Fruit fly (Drosophila melanogaster): ENCODE measurements around the gene Trs33.
A peak's percentile ranks its signal among the peaks of the same experiment; 100 is the strongest.

Trs33 gene

DNA sequence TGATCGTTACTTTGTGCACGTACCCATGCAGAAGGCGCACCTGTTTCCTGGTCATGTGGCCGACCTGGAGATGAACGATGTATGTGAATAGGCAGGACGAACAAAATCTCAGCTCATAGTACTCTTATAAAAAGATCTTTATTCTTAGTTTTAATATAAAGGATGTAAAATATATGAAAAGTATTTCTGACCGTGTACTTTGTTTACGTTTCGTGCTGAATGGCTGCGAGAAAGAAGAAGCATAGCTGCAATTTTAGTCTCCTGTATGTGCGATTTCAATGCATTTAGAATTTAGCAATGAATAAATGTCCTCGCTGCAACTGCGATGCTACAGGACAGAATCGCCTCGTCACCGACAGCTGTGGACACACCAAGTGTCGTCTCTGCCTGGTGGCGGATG, 3.0 kb downstream of the Trs33 start, which contains the start of the genes CG42726 and CG42727 (continued):
- TF ChIP-seq Dp (GFP tag; optimal IDR thresholded peaks at IDR 0.05) (no peak), CG30431 (GFP tag; optimal IDR thresholded peaks at IDR 0.05) (no peak), Sry-δ (GFP tag; optimal IDR thresholded peaks at IDR 0.05) (no peak), fd64A (GFP tag; optimal IDR thresholded peaks at IDR 0.05) (no peak), bbx (GFP tag; IDR thresholded peaks at IDR 0.05; ENCODE audit: partially characterized antibody) (no peak), CG4424 (GFP tag; optimal IDR thresholded peaks at IDR 0.05) (peak; percentile 26), CG12942 (GFP tag; optimal IDR thresholded peaks at IDR 0.05) (no peak), Opbp (GFP tag; IDR thresholded peaks at IDR 0.05; ENCODE audit: partially characterized antibody) (no peak), NC2β (GFP tag; optimal IDR thresholded peaks at IDR 0.05) (no peak), HLH3B (GFP tag; IDR thresholded peaks at IDR 0.05) (no peak), gsb-n (tag; optimal IDR thresholded peaks at IDR 0.05) (no peak), ham (GFP tag; IDR thresholded peaks at IDR 0.05) (no peak), NK7.1 (GFP tag; optimal IDR thresholded peaks at IDR 0.05) (no peak), CG10979 (tag; optimal IDR thresholded peaks at IDR 0.05) (peak; percentile 30), CG14710 (tag; optimal IDR thresholded peaks at IDR 0.05) (peak; percentile 26), HmgZ (tag; optimal IDR thresholded peaks at IDR 0.05) (peak; percentile 23), CG6683 (GFP tag; optimal IDR thresholded peaks at IDR 0.05) (no peak), trh (GFP tag; optimal IDR thresholded peaks at IDR 0.05) (no peak), Nf-YA (GFP tag; IDR thresholded peaks at IDR 0.05) (no peak), toy (GFP tag; IDR thresholded peaks at IDR 0.05) (no peak), CG12744 (GFP tag; optimal IDR thresholded peaks at IDR 0.05) (no peak), klu (GFP tag; IDR thresholded peaks at IDR 0.05) (no peak), Side (GFP tag; optimal IDR thresholded peaks at IDR 0.05) (no peak), Adf1 (GFP tag; IDR thresholded peaks at IDR 0.05) (no peak), sisA (GFP tag; IDR thresholded peaks at IDR 0.05) (peak; percentile 30), Meics (GFP tag; optimal IDR thresholded peaks at IDR 0.05) (peak; percentile 11), CG12104 (GFP tag; optimal IDR thresholded peaks at IDR 0.05) (no peak), Atf6 (GFP tag; IDR thresholded peaks at IDR 0.05) (no peak), CG18599 (GFP tag; optimal IDR thresholded peaks at IDR 0.05) (peak; percentile 5), Neu2 (GFP tag; optimal IDR thresholded peaks at IDR 0.05; ENCODE audit: borderline replicate concordance) (no peak), CG15073 (GFP tag; optimal IDR thresholded peaks at IDR 0.05) (no peak), kah (GFP tag; optimal IDR thresholded peaks at IDR 0.05) (no peak), CG10462 (GFP tag; optimal IDR thresholded peaks at IDR 0.05) (no peak), knrl (GFP tag; IDR thresholded peaks at IDR 0.05; ENCODE audit: partially characterized antibody) (no peak), CG16863 (GFP tag; optimal IDR thresholded peaks at IDR 0.05) (no peak), Hr78 (GFP tag; optimal IDR thresholded peaks at IDR 0.05) (no peak), sens-2 (GFP tag; IDR thresholded peaks at IDR 0.05) (peak; percentile 35; the same call in 1 of the 2 replicates), kay (GFP tag; optimal IDR thresholded peaks at IDR 0.05) (no peak), B-H1 (GFP tag; IDR thresholded peaks at IDR 0.05) (no peak), CG7839 (tag; optimal IDR thresholded peaks at IDR 0.05) (no peak), schlank (tag; optimal IDR thresholded peaks at IDR 0.05) (no peak), CG9215 (GFP tag; IDR thresholded peaks at IDR 0.05) (no peak), ken (GFP tag; IDR thresholded peaks at IDR 0.05) (peak; percentile 43; the same call in 1 of the 3 replicates), Deaf1 (tag; optimal IDR thresholded peaks at IDR 0.05) (no peak), CG14965 (GFP tag; optimal IDR thresholded peaks at IDR 0.05; ENCODE audit: borderline replicate concordance) (no peak), CTCF (GFP tag; optimal IDR thresholded peaks at IDR 0.05) (no peak), Taf1 (GFP tag; IDR thresholded peaks at IDR 0.05) (no peak), CG6272 (GFP tag; IDR thresholded peaks at IDR 0.05) (no peak), Sox100B (GFP tag; optimal IDR thresholded peaks at IDR 0.05) (no peak), CG4328 (GFP tag; optimal IDR thresholded peaks at IDR 0.05) (no peak), Mes4 (GFP tag; optimal IDR thresholded peaks at IDR 0.05) (no peak), CG12236 (GFP tag; optimal IDR thresholded peaks at IDR 0.05) (no peak), Dek (tag; optimal IDR thresholded peaks at IDR 0.05) (no peak)

Data from whole organism, embryonic.